Worm (Caenorhabditis elegans): ENCODE data around the gene D2062.13.

DNA sequence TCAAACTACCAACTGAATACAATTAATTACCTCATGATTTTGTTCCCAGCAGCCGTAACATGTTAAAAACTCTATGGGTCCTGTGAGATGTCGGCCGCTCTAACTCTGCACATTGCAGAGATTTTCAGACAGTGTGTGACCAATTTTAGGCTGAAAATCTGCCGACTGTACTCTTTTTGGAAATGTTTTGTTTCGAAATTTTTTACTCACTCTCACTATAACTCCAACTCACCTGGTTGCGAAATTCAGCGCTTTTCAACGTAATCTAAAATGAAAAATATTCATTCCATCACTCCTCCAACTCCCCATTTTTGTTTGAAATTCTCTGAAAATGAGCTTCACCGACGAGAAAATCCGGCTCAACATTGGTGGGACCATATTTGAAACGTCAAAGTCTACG lies 37.2 kb downstream of the D2062.13 start, which contains the start of the genes F22E5.13 and F22E5.6:
- TF ChIP-seq mdl-1 (tag; optimal IDR thresholded peaks at IDR 0.05) (no peak), nhr-12 (tag; optimal IDR thresholded peaks at IDR 0.05) (no peak)
